Worm (Caenorhabditis elegans): ENCODE measurements around the gene R10D12.8.

- TF ChIP-seq him-1 (tag; optimal IDR thresholded peaks at IDR 0.05) (no peak), dao-5 (tag; optimal IDR thresholded peaks at IDR 0.05) (no peak)
Measured at ce11 chrV:13953191-13953590, at the start of gene R10D12.8.
